Worm (Caenorhabditis elegans): Measurements from ENCODE around the gene srx-4.

srx-4 gene

ce11 chrV:727484-728351 is 35.1 kb upstream of the srx-4 start, which contains the start of the genes icl-1 and srh-2 (continued):
- peak in 1 of 2 experiments; percentile 41 for TF ChIP-seq rec-8 (tag; optimal IDR thresholded peaks at IDR 0.05)
- no peak for TF ChIP-seq hrde-1 (tag; optimal IDR thresholded peaks at IDR 0.05; ENCODE audit: borderline replicate concordance)
- TF ChIP-seq K12H6.12 (tag; optimal IDR thresholded peaks at IDR 0.05) = no peak
- no peak for TF ChIP-seq C17E4.6 (GFP tag; IDR thresholded peaks at IDR 0.05)
- TF ChIP-seq ceh-58 (GFP tag; IDR thresholded peaks at IDR 0.05) = no peak
- no peak for TF ChIP-seq mel-28 (tag; optimal IDR thresholded peaks at IDR 0.05; ENCODE audit: borderline replicate concordance)
- no peak; the same call in 1 of the 2 replicates for TF ChIP-seq hsf-1 (GFP tag; IDR thresholded peaks at IDR 0.05)
- TF ChIP-seq attf-6 (GFP tag; IDR thresholded peaks at IDR 0.05) = no peak
- no peak for TF ChIP-seq Y79H2A.3 (GFP tag; conservative IDR thresholded peaks at IDR 0.05)
- no peak for TF ChIP-seq aptf-3 (GFP tag; IDR thresholded peaks at IDR 0.05)
- TF ChIP-seq him-1 (tag; optimal IDR thresholded peaks at IDR 0.05) = no peak
- peak; percentile 11; the same call in 1 of the 2 replicates for TF ChIP-seq Y95B8A.8 (GFP tag; IDR thresholded peaks at IDR 0.05)
- no peak for TF ChIP-seq F57C9.4 (tag; optimal IDR thresholded peaks at IDR 0.05)
- no peak for TF ChIP-seq Y53F4B.3 (GFP tag; IDR thresholded peaks at IDR 0.05)
- no peak for TF ChIP-seq lin-54 (GFP tag; optimal IDR thresholded peaks at IDR 0.05)
- no peak; the same call in 1 of the 2 replicates for TF ChIP-seq cebp-1 (GFP tag; IDR thresholded peaks at IDR 0.05)
- peak; percentile 70 for TF ChIP-seq cebp-1 (tag; optimal IDR thresholded peaks at IDR 0.05)
- no peak; the same call in 1 of the 2 replicates for TF ChIP-seq egrh-3 (GFP tag; IDR thresholded peaks at IDR 0.05)

- TF ChIP-seq snpc-4 (GFP tag; optimal IDR thresholded peaks at IDR 0.05) = no peak
- TF ChIP-seq snpc-4 (tag; optimal IDR thresholded peaks at IDR 0.05) = no peak
- TF ChIP-seq let-607 (tag; optimal IDR thresholded peaks at IDR 0.05) = peak; percentile 0 to 33
- no peak for TF ChIP-seq pbrm-1 (GFP tag; IDR thresholded peaks at IDR 0.05)
- 0 out of 2 replicates have a peak, but pooled peaks have one; percentile 56 for TF ChIP-seq nhr-120 (GFP tag; IDR thresholded peaks at IDR 0.05)
- TF ChIP-seq madf-10 (tag; optimal IDR thresholded peaks at IDR 0.05) = no peak
- TF ChIP-seq snpc-1.3 (tag; optimal IDR thresholded peaks at IDR 0.05; ENCODE audit: insufficient read depth) = no peak
- TF ChIP-seq lin-26 (GFP tag; IDR thresholded peaks at IDR 0.05) = no peak
- TF ChIP-seq lin-40 (tag; optimal IDR thresholded peaks at IDR 0.05) = no peak
- TF ChIP-seq him-1 (tag; optimal IDR thresholded peaks at IDR 0.05) = no peak
- TF ChIP-seq nhr-80 (tag; optimal IDR thresholded peaks at IDR 0.05) = peak; percentile 29
- TF ChIP-seq zim-3 (tag; optimal IDR thresholded peaks at IDR 0.05) = no peak
- peak; percentile 1 for TF ChIP-seq K12H6.12 (tag; optimal IDR thresholded peaks at IDR 0.05)
- no peak for TF ChIP-seq attf-6 (GFP tag; IDR thresholded peaks at IDR 0.05)
- no peak for TF ChIP-seq B0019.2 (GFP tag; conservative IDR thresholded peaks at IDR 0.05)
- TF ChIP-seq B0336.3 (GFP tag; IDR thresholded peaks at IDR 0.05) = peak; percentile 7; the same call in 1 of the 2 replicates
- TF ChIP-seq unc-62 (GFP tag; optimal IDR thresholded peaks at IDR 0.05) = no peak
- peak; percentile 38 for TF ChIP-seq ama-1 (optimal IDR thresholded peaks at IDR 0.05)
- no peak for TF ChIP-seq ama-1 (GFP tag; optimal IDR thresholded peaks at IDR 0.05)
- no peak for TF ChIP-seq ztf-25 (GFP tag; IDR thresholded peaks at IDR 0.05)
- TF ChIP-seq nfyb-1 (GFP tag; IDR thresholded peaks at IDR 0.05) = peak; percentile 10; the same call in 1 of the 2 replicates
- peak; percentile 32; the same call in 1 of the 2 replicates for TF ChIP-seq K11D2.4 (GFP tag; IDR thresholded peaks at IDR 0.05)
- TF ChIP-seq Y56A3A.18 (GFP tag; IDR thresholded peaks at IDR 0.05) = peak; percentile 41; the same call in 1 of the 2 replicates
- TF ChIP-seq fkh-3 (tag; optimal IDR thresholded peaks at IDR 0.05) = no peak
- peak; percentile 18; the same call in 1 of the 2 replicates for TF ChIP-seq Y95B8A.8 (GFP tag; IDR thresholded peaks at IDR 0.05)
- no peak for TF ChIP-seq hlh-26 (GFP tag; conservative IDR thresholded peaks at IDR 0.05)
- TF ChIP-seq hmg-1.2 (GFP tag; IDR thresholded peaks at IDR 0.05) = no peak
- peak; percentile 35; the same call in 1 of the 2 replicates for TF ChIP-seq Y53G8AR.9 (GFP tag; conservative IDR thresholded peaks at IDR 0.05)
- 0 out of 2 replicates have a peak, but pooled peaks have one; percentile 10 for TF ChIP-seq ztf-28 (GFP tag; IDR thresholded peaks at IDR 0.05)
These were observed 34.3 kb upstream of the srx-4 start for ce11 chrV:726573-727483.

All from whole organism, young adult.